Fruit fly (Drosophila melanogaster) whole organism, embryonic: ENCODE data around the gene mRpS31.

ENCODE experiments used
- B-H1 ChIP-seq: fragments of 200-800 bp; sonication (Bioruptor generic); IDR thresholded peaks from 3 replicates; pipeline ENCODE4 v1.3.6; 2022; ENCODE audit warnings: missing biosample characterization, missing genetic modification characterization
- CG10209 ChIP-seq: fragments of 200-800 bp; sonication (Bioruptor generic); optimal IDR thresholded peaks from 3 replicates; lab custom pipeline; 2017; ENCODE audit warnings: missing biosample characterization, mild to moderate bottlenecking, missing genetic modification characterization, missing genetic modification reagents
- CG11093 ChIP-seq: fragments of 200-800 bp; sonication (Bioruptor generic); IDR thresholded peaks from 3 replicates; pipeline ENCODE4 v1.3.6; 2022; ENCODE audit warnings: missing biosample characterization, missing genetic modification characterization
- CG11247 ChIP-seq: fragments of 200-800 bp; sonication (Bioruptor generic); IDR thresholded peaks from 2 replicates; pipeline ENCODE4 v1.3.6; 2022; ENCODE audit warnings: missing biosample characterization, missing genetic modification characterization
- CG12155 ChIP-seq: fragments of 200-800 bp; sonication (Bioruptor generic); optimal IDR thresholded peaks from 3 replicates; lab custom pipeline; 2016; ENCODE audit warnings: missing biosample characterization, missing genetic modification characterization
- CG13296 ChIP-seq: fragments of 200-800 bp; sonication (Bioruptor generic); optimal IDR thresholded peaks from 3 replicates; lab custom pipeline; 2018; ENCODE audit warnings: missing biosample characterization, mild to moderate bottlenecking, missing genetic modification characterization
- CG14014 ChIP-seq: fragments of 200-800 bp; sonication (Bioruptor generic); IDR thresholded peaks from 2 replicates; pipeline ENCODE4 v1.3.6; 2022; ENCODE audit warnings: missing biosample characterization, missing genetic modification characterization
- CG14441 ChIP-seq: fragments of 200-800 bp; sonication (Bioruptor generic); IDR thresholded peaks from 2 replicates; pipeline ENCODE4 v1.3.6; 2022; ENCODE audit warnings: missing biosample characterization, missing genetic modification characterization
- CG15073 ChIP-seq: fragments of 200-800 bp; sonication (Bioruptor generic); optimal IDR thresholded peaks from 2 replicates; lab custom pipeline; 2016; ENCODE audit warnings: missing biosample characterization, missing genetic modification characterization
- CG1529 ChIP-seq: fragments of 200-800 bp; sonication (Bioruptor generic); optimal IDR thresholded peaks from 3 replicates; lab custom pipeline; 2018; ENCODE audit warnings: missing biosample characterization, missing genetic modification characterization
- CG16863 ChIP-seq: fragments of 200-800 bp; sonication (Bioruptor generic); optimal IDR thresholded peaks from 3 replicates; lab custom pipeline; 2016; ENCODE audit warnings: missing biosample characterization, missing genetic modification characterization
- CG18599 ChIP-seq: fragments of 200-800 bp; sonication (Bioruptor generic); optimal IDR thresholded peaks from 3 replicates; lab custom pipeline; 2017; ENCODE audit warnings: missing biosample characterization, missing genetic modification characterization, mild to moderate bottlenecking, moderate library complexity, missing genetic modification reagents
- CG2116 ChIP-seq: fragments of 200-800 bp; sonication (Bioruptor generic); optimal IDR thresholded peaks from 3 replicates; lab custom pipeline; 2018; ENCODE audit warnings: missing biosample characterization, mild to moderate bottlenecking, missing genetic modification characterization
- CG3065 ChIP-seq: fragments of 200-800 bp; sonication (Bioruptor generic); optimal IDR thresholded peaks from 2 replicates; lab custom pipeline; 2016; ENCODE audit warnings: missing biosample characterization, missing genetic modification characterization
- CG33213 ChIP-seq: fragments of 200-800 bp; sonication (Bioruptor generic); optimal IDR thresholded peaks from 3 replicates; lab custom pipeline; 2016; ENCODE audit warnings: missing biosample characterization, missing genetic modification characterization
- CG3407 ChIP-seq: fragments of 200-800 bp; sonication (Bioruptor generic); optimal IDR thresholded peaks from 2 replicates; lab custom pipeline; 2018; ENCODE audit warnings: missing biosample characterization, mild to moderate bottlenecking, missing genetic modification characterization
- CG34422 ChIP-seq: fragments of 200-800 bp; sonication (Bioruptor generic); IDR thresholded peaks from 3 replicates; pipeline ENCODE4 v1.3.6; 2022; ENCODE audit warnings: missing biosample characterization, missing genetic modification characterization
- CG4328 ChIP-seq: fragments of 200-800 bp; sonication (Bioruptor generic); optimal IDR thresholded peaks from 3 replicates; lab custom pipeline; 2017; ENCODE audit warnings: missing biosample characterization, missing genetic modification reagents, missing genetic modification characterization
- CG5180 ChIP-seq: fragments of 200-800 bp; sonication (Bioruptor generic); optimal IDR thresholded peaks from 3 replicates; lab custom pipeline; 2017; ENCODE audit warnings: missing biosample characterization, missing genetic modification characterization, mild to moderate bottlenecking, moderate library complexity, missing genetic modification reagents
- CG6813 ChIP-seq: fragments of 200-800 bp; sonication (Bioruptor generic); optimal IDR thresholded peaks from 2 replicates; lab custom pipeline; 2017; ENCODE audit warnings: missing biosample characterization, missing genetic modification characterization, mild to moderate bottlenecking, moderate library complexity, missing genetic modification reagents
- CG9215 ChIP-seq: fragments of 200-800 bp; sonication (Bioruptor generic); IDR thresholded peaks from 2 replicates; pipeline ENCODE4 v1.3.6; 2022; ENCODE audit warnings: missing biosample characterization, missing genetic modification characterization
- CG9437 ChIP-seq: fragments of 200-800 bp; sonication (Bioruptor generic); optimal IDR thresholded peaks from 2 replicates; lab custom pipeline; 2018; ENCODE audit warnings: missing biosample characterization, mild to moderate bottlenecking, missing genetic modification characterization
- CG9817 ChIP-seq: fragments of 200-800 bp; sonication (Bioruptor generic); optimal IDR thresholded peaks from 2 replicates; lab custom pipeline; 2018; ENCODE audit warnings: missing biosample characterization, mild to moderate bottlenecking, missing genetic modification characterization, moderate library complexity
- Camta ChIP-seq: fragments of 200-800 bp; sonication (Bioruptor generic); optimal IDR thresholded peaks from 2 replicates; lab custom pipeline; 2016; ENCODE audit warnings: missing biosample characterization, missing genetic modification characterization
- Chrac-16 ChIP-seq: fragments of 200-800 bp; sonication (Bioruptor generic); optimal IDR thresholded peaks from 3 replicates; lab custom pipeline; 2016; ENCODE audit warnings: missing biosample characterization, missing genetic modification characterization
- CkIIα-i1 ChIP-seq: fragments of 200-800 bp; sonication (Bioruptor generic); IDR thresholded peaks from 2 replicates; pipeline ENCODE4 v1.3.6; 2022; ENCODE audit warnings: missing biosample characterization, missing genetic modification characterization
- Ets65A ChIP-seq: fragments of 200-800 bp; sonication (Bioruptor generic); peaks from one replicate; lab custom pipeline; 2016; ENCODE audit warnings: missing biosample characterization, missing genetic modification characterization
- Gug ChIP-seq: fragments of 200-800 bp; sonication (Bioruptor generic); IDR thresholded peaks from 4 replicates; pipeline ENCODE4 v1.3.6; 2022; ENCODE audit warnings: missing biosample characterization, missing genetic modification characterization
- H2.0 ChIP-seq: fragments of 200-800 bp; sonication (Bioruptor generic); IDR thresholded peaks from 2 replicates; pipeline ENCODE4 v1.3.6; 2022; ENCODE audit warnings: missing biosample characterization, missing genetic modification characterization
- HmgD ChIP-seq: fragments of 200-800 bp; sonication (Bioruptor generic); optimal IDR thresholded peaks from 3 replicates; lab custom pipeline; 2016; ENCODE audit warnings: missing biosample characterization, missing genetic modification characterization
- Hr78 ChIP-seq, 2 experiments: fragments of 200-800 bp in 1 of 2; fragments of >200 bp in 1 of 2; sonication (Bioruptor generic) in 1 of 2; optimal IDR thresholded peaks; 2 replicates each; lab custom pipeline; 2017 to 2019; ENCODE audit warnings: missing biosample characterization in 2 of 2, missing genetic modification characterization in 2 of 2, mild to moderate bottlenecking in 1 of 2, moderate library complexity in 1 of 2
- Kr ChIP-seq: fragments of 200-800 bp; sonication (Bioruptor generic); optimal IDR thresholded peaks from 2 replicates; lab custom pipeline; 2017; ENCODE audit warnings: missing biosample characterization, mild to moderate bottlenecking, missing genetic modification characterization
- NC2α ChIP-seq: fragments of 200-800 bp; sonication (Bioruptor generic); optimal IDR thresholded peaks from 2 replicates; lab custom pipeline; 2016; ENCODE audit warnings: missing biosample characterization, missing genetic modification characterization
- Sry-δ ChIP-seq: fragments of 200-800 bp; sonication (Bioruptor generic); optimal IDR thresholded peaks from 2 replicates; lab custom pipeline; 2016; ENCODE audit warnings: missing biosample characterization, missing genetic modification characterization
- YL-1 ChIP-seq: fragments of 200-800 bp; sonication (Bioruptor generic); optimal IDR thresholded peaks from 3 replicates; lab custom pipeline; 2017; ENCODE audit warnings: missing biosample characterization, mild to moderate bottlenecking, missing genetic modification characterization
- eve ChIP-seq, 2 experiments: fragments of >200 bp; optimal IDR thresholded peaks; 2 replicates each; lab custom pipeline; 2017; ENCODE audit warnings: missing biosample characterization in 2 of 2, missing genetic modification characterization in 2 of 2
- fd3F ChIP-seq: fragments of 200-800 bp; sonication (Bioruptor generic); optimal IDR thresholded peaks from 2 replicates; lab custom pipeline; 2018; ENCODE audit warnings: missing biosample characterization, mild to moderate bottlenecking, missing genetic modification characterization, moderate library complexity
- ftz-f1 ChIP-seq: fragments of 200-800 bp; sonication (Bioruptor generic); optimal IDR thresholded peaks from 2 replicates; lab custom pipeline; 2016; ENCODE audit warnings: missing biosample characterization, missing genetic modification characterization
- gsb-n ChIP-seq: fragments of 200-800 bp; sonication (Bioruptor generic); optimal IDR thresholded peaks from 3 replicates; lab custom pipeline; 2018; ENCODE audit warnings: missing biosample characterization, mild to moderate bottlenecking, missing genetic modification characterization
- inv ChIP-seq: fragments of 200-800 bp; sonication (Bioruptor generic); IDR thresholded peaks from 2 replicates; pipeline ENCODE4 v1.3.6; 2022; ENCODE audit warnings: missing biosample characterization, missing genetic modification characterization; ENCODE audit not compliant: partially characterized antibody
- kah ChIP-seq: fragments of 200-800 bp; sonication (Bioruptor generic); optimal IDR thresholded peaks from 2 replicates; lab custom pipeline; 2018; ENCODE audit warnings: missing biosample characterization, mild to moderate bottlenecking, missing genetic modification characterization
- klu ChIP-seq: fragments of 200-800 bp; sonication (Bioruptor generic); IDR thresholded peaks from 2 replicates; pipeline ENCODE4 v1.3.6; 2022; ENCODE audit warnings: missing biosample characterization, missing genetic modification characterization
- nmo ChIP-seq: fragments of 200-800 bp; sonication (Bioruptor generic); optimal IDR thresholded peaks from 2 replicates; lab custom pipeline; 2018; ENCODE audit warnings: missing biosample characterization, mild to moderate bottlenecking, missing genetic modification characterization, moderate library complexity
- pb ChIP-seq: fragments of 200-800 bp; sonication (Bioruptor generic); optimal IDR thresholded peaks from 3 replicates; lab custom pipeline; 2016; ENCODE audit warnings: missing biosample characterization, missing genetic modification characterization
- pfk ChIP-seq: fragments of 200-800 bp; sonication (Bioruptor generic); optimal IDR thresholded peaks from 2 replicates; lab custom pipeline; 2018; ENCODE audit warnings: missing biosample characterization, mild to moderate bottlenecking, missing genetic modification characterization, moderate library complexity
- pita ChIP-seq: fragments of 200-800 bp; sonication (Bioruptor generic); optimal IDR thresholded peaks from 2 replicates; lab custom pipeline; 2017; ENCODE audit warnings: missing biosample characterization, mild to moderate bottlenecking, missing genetic modification characterization
- pros ChIP-seq: fragments of 200-800 bp; sonication (Bioruptor generic); optimal IDR thresholded peaks from 3 replicates; lab custom pipeline; 2019; ENCODE audit warnings: missing biosample characterization, mild to moderate bottlenecking, missing genetic modification characterization, moderate library complexity
- psq ChIP-seq: fragments of 200-800 bp; sonication (Bioruptor generic); optimal IDR thresholded peaks from 2 replicates; lab custom pipeline; 2017; ENCODE audit warnings: missing biosample characterization, missing genetic modification characterization
- sens-2 ChIP-seq: fragments of 200-800 bp; sonication (Bioruptor generic); IDR thresholded peaks from 2 replicates; pipeline ENCODE4 v1.3.6; 2022; ENCODE audit warnings: missing biosample characterization, missing genetic modification characterization
- shn ChIP-seq: fragments of 200-800 bp; sonication (Bioruptor generic); optimal IDR thresholded peaks from 3 replicates; lab custom pipeline; 2016; ENCODE audit warnings: missing biosample characterization, missing genetic modification characterization
- slou ChIP-seq: fragments of 200-800 bp; sonication (Bioruptor generic); optimal IDR thresholded peaks from 3 replicates; lab custom pipeline; 2016; ENCODE audit warnings: missing biosample characterization, missing genetic modification characterization
- slp2 ChIP-seq: fragments of 200-800 bp; sonication (Bioruptor generic); optimal IDR thresholded peaks from 2 replicates; lab custom pipeline; 2016; ENCODE audit warnings: missing biosample characterization, missing genetic modification characterization
- ttk ChIP-seq: fragments of 200-800 bp; sonication (Bioruptor generic); IDR thresholded peaks from 2 replicates; pipeline ENCODE4 v2.1.2; 2022; ENCODE audit warnings: missing biosample characterization, missing genetic modification characterization

mRpS31 gene

dm6 chr3L:16053026-16053556 lies 48.1 kb downstream of the mRpS31 start (continued):
- TF ChIP-seq CG10209 (GFP tag; lab: Kevin White, UChicago) (no peak), CG34422 (GFP tag; lab: Robert Waterston, UW) (no peak), inv (GFP tag; lab: Robert Waterston, UW) (no peak), ftz-f1 (GFP tag; lab: Kevin White, UChicago) (no peak), Sry-δ (GFP tag; lab: Kevin White, UChicago) (no peak), CG11247 (GFP tag; lab: Robert Waterston, UW) (0 out of 2 replicates have a peak, but pooled peaks have one; percentile 10), CG1529 (GFP tag; lab: Kevin White, UChicago) (no peak), CG14014 (0 out of 2 replicates have a peak, but pooled peaks have one; percentile 6), pita (no peak), Hr78 (GFP tag; optimal IDR thresholded peaks at IDR 0.05; lab: Kevin White, UChicago) (no peak), NC2α (no peak), CG6813 (no peak), CG11093 (GFP tag; lab: Robert Waterston, UW) (no peak), psq (GFP tag; lab: Kevin White, UChicago) (no peak), CG16863 (GFP tag; lab: Kevin White, UChicago) (no peak), H2.0 (no peak), kah (GFP tag; lab: Kevin White, UChicago) (no peak), ttk (GFP tag; lab: Robert Waterston, UW) (no peak), slp2 (no peak), nmo (no peak), CG15073 (GFP tag; lab: Kevin White, UChicago) (no peak), CkIIα-i1 (GFP tag; lab: Robert Waterston, UW) (no peak), CG13296 (GFP tag; lab: Kevin White, UChicago) (no peak), sens-2 (GFP tag; lab: Robert Waterston, UW) (no peak), CG3065 (GFP tag; lab: Kevin White, UChicago) (no peak), CG14441 (GFP tag; lab: Robert Waterston, UW) (no peak), Ets65A (GFP tag; lab: Kevin White, UChicago) (no peak), YL-1 (GFP tag; lab: Kevin White, UChicago) (no peak), CG18599 (GFP tag; lab: Kevin White, UChicago) (no peak), CG3407 (GFP tag; lab: Kevin White, UChicago) (no peak), shn (GFP tag; lab: Kevin White, UChicago) (no peak), Camta (no peak), CG2116 (no peak), pb (GFP tag; lab: Kevin White, UChicago) (no peak), Chrac-16 (GFP tag; lab: Kevin White, UChicago) (no peak), pros (GFP tag; lab: Kevin White, UChicago) (no peak), klu (GFP tag; lab: Robert Waterston, UW) (no peak), fd3F (GFP tag; lab: Kevin White, UChicago) (no peak), slou (GFP tag; lab: Kevin White, UChicago) (no peak), Kr (GFP tag; lab: Kevin White, UChicago) (no peak)

- TF ChIP-seq CG9437 (peak; percentile 62), gsb-n (tag; lab: Kevin White, UChicago) (no peak), eve (GFP tag; optimal IDR thresholded peaks at IDR 0.05; lab: Kevin White, UChicago) (no peak), Gug (no peak), CG9817 (tag; lab: Kevin White, UChicago) (no peak), CG4328 (GFP tag; lab: Kevin White, UChicago) (no peak), CG33213 (GFP tag; lab: Kevin White, UChicago) (no peak), CG9215 (GFP tag; lab: Robert Waterston, UW) (no peak), CG5180 (peak; percentile 17), B-H1 (GFP tag; lab: Robert Waterston, UW) (no peak), pfk (no peak), HmgD (GFP tag; lab: Kevin White, UChicago) (no peak), CkIIα-i1 (GFP tag; lab: Robert Waterston, UW) (no peak), CG12155 (no peak)
Observed at dm6 chr3L:16054095-16054494, 49.1 kb downstream of the mRpS31 start.
